Worm (Caenorhabditis elegans): ENCODE results near the gene F58B4.2.

The F58B4.2 gene

DNA sequence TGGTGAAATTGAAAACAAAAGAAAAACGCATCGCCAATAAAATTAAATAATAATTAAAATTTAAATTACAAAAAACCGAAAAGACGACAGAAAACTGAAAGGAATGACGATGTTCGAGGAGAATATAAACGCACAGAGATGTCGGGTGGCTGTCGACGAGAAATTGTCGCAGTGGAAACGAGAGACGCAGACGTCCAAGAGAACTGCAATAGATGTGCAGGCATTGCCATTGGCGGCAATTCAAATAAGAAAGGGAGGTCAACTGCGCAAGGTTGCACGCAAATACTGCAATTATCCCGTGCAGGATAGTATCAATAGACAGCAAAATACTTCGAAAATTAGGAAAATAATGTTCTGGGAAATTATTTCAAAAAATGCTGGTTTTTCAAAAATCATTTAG lies 21.1 kb downstream of the F58B4.2 start (continued):
- TF ChIP-seq lin-11 (tag; optimal IDR thresholded peaks at IDR 0.05) = peak; percentile 36
- TF ChIP-seq fkh-10 (GFP tag; optimal IDR thresholded peaks at IDR 0.05) = peak; percentile 17
- peak; percentile 52 for TF ChIP-seq sox-4 (tag; optimal IDR thresholded peaks at IDR 0.05)
- TF ChIP-seq ceh-19 (GFP tag; optimal IDR thresholded peaks at IDR 0.05) = peak; percentile 65
- peak; percentile 75 for TF ChIP-seq gmeb-2 (tag; optimal IDR thresholded peaks at IDR 0.05)
- peak; percentile 66 for TF ChIP-seq F13H6.1 (tag; optimal IDR thresholded peaks at IDR 0.05)
- peak; percentile 89 for TF ChIP-seq ceh-34 (tag; optimal IDR thresholded peaks at IDR 0.05)
- peak; percentile 95 for TF ChIP-seq nfya-1 (tag; optimal IDR thresholded peaks at IDR 0.05)
- peak; percentile 51 for TF ChIP-seq pqm-1 (tag; optimal IDR thresholded peaks at IDR 0.05)
- no peak for TF ChIP-seq hlh-6 (tag; optimal IDR thresholded peaks at IDR 0.05)
- TF ChIP-seq rnt-1 (tag; optimal IDR thresholded peaks at IDR 0.05) = peak; percentile 85
- TF ChIP-seq mec-3 (tag; optimal IDR thresholded peaks at IDR 0.05; ENCODE audit: borderline replicate concordance) = no peak
- TF ChIP-seq ceh-30 (tag; optimal IDR thresholded peaks at IDR 0.05) = peak; percentile 83
- TF ChIP-seq pat-9 (tag; optimal IDR thresholded peaks at IDR 0.05) = peak; percentile 57
- TF ChIP-seq unc-3 (GFP tag; conservative IDR thresholded peaks at IDR 0.05) = 0 out of 2 replicates have a peak, but pooled peaks have one; percentile 36
- no peak for TF ChIP-seq unc-3 (tag; optimal IDR thresholded peaks at IDR 0.05)
- TF ChIP-seq pha-2 (tag; optimal IDR thresholded peaks at IDR 0.05) = peak; percentile 54
- TF ChIP-seq pros-1 (tag; optimal IDR thresholded peaks at IDR 0.05) = peak; percentile 62
- TF ChIP-seq C38D4.7 (GFP tag; optimal IDR thresholded peaks at IDR 0.05) = peak; percentile 4
- peak; percentile 23 for TF ChIP-seq K09A11.1 (tag; optimal IDR thresholded peaks at IDR 0.05; ENCODE audit: insufficient read depth)
- TF ChIP-seq ceh-22 (tag; optimal IDR thresholded peaks at IDR 0.05) = no peak

- TF ChIP-seq unc-42 (tag; optimal IDR thresholded peaks at IDR 0.05) = no peak
- no peak for TF ChIP-seq ceh-30 (tag; optimal IDR thresholded peaks at IDR 0.05)
- TF ChIP-seq K02D7.2 (tag; optimal IDR thresholded peaks at IDR 0.05) = no peak
- TF ChIP-seq elt-2 (tag; optimal IDR thresholded peaks at IDR 0.05) = no peak
- no peak for TF ChIP-seq ceh-9 (tag; optimal IDR thresholded peaks at IDR 0.05)
- TF ChIP-seq T23F11.4 (GFP tag; optimal IDR thresholded peaks at IDR 0.05) = no peak
- TF ChIP-seq madf-2 (tag; optimal IDR thresholded peaks at IDR 0.05) = no peak
- TF ChIP-seq lim-6 (tag; optimal IDR thresholded peaks at IDR 0.05) = no peak
- TF ChIP-seq C38D4.7 (GFP tag; optimal IDR thresholded peaks at IDR 0.05) = no peak
- no peak for TF ChIP-seq ref-2 (tag; optimal IDR thresholded peaks at IDR 0.05)
- no peak for TF ChIP-seq F13H6.1 (tag; optimal IDR thresholded peaks at IDR 0.05)
- no peak for TF ChIP-seq K09A11.1 (tag; optimal IDR thresholded peaks at IDR 0.05; ENCODE audit: insufficient read depth)
- no peak for TF ChIP-seq ceh-19 (GFP tag; optimal IDR thresholded peaks at IDR 0.05)
- TF ChIP-seq ceh-6 (GFP tag; optimal IDR thresholded peaks at IDR 0.05) = no peak
- TF ChIP-seq hlh-8 (tag; optimal IDR thresholded peaks at IDR 0.05) = no peak
- no peak for TF ChIP-seq pag-3 (tag; optimal IDR thresholded peaks at IDR 0.05; ENCODE audit: borderline replicate concordance)
- no peak for TF ChIP-seq nhr-232 (tag; optimal IDR thresholded peaks at IDR 0.05)
- TF ChIP-seq rnt-1 (tag; optimal IDR thresholded peaks at IDR 0.05) = no peak
- no peak for TF ChIP-seq ceh-48 (tag; optimal IDR thresholded peaks at IDR 0.05)
- TF ChIP-seq pros-1 (tag; optimal IDR thresholded peaks at IDR 0.05) = no peak
These were observed 21.3 kb downstream of the F58B4.2 start, which contains the start of gene sec-61.G for ce11 chrV:10897106-10897171. TSS of gene sec-61.G (minus strand) at chrV:10897143.

DNA sequence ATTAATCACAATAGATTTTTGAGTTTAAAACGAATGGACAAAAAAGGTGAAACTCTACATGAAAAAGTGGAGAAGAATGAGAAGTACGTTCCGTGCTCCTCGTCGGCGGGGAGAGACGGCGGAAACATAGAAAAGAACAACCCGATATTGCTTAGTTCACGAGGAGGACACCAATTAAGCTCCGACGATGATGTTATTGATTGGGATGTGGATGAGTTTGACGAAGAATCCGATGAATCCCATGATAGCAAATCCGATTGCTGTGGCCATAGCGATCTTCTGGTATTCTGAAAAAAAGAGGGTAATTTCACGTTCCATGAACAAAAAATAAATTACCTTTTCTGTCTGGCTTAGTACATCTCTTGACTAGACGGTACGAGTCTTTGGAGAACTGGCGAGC lies 21.6 kb downstream of the F58B4.2 start:
- TF ChIP-seq dmd-4 (tag; optimal IDR thresholded peaks at IDR 0.05; ENCODE audit: borderline replicate concordance) (no peak), ceh-45 (GFP tag; IDR thresholded peaks at IDR 0.05) (no peak), T23F11.4 (GFP tag; optimal IDR thresholded peaks at IDR 0.05) (no peak), ceh-14 (tag; optimal IDR thresholded peaks at IDR 0.05) (no peak), fkh-10 (GFP tag; optimal IDR thresholded peaks at IDR 0.05) (no peak)

- TF ChIP-seq fax-1 (tag; optimal IDR thresholded peaks at IDR 0.05) = no peak
- no peak for TF ChIP-seq hlh-13 (GFP tag; optimal IDR thresholded peaks at IDR 0.05)
- no peak for TF ChIP-seq ceh-22 (tag; optimal IDR thresholded peaks at IDR 0.05)
- TF ChIP-seq elt-4 (tag; optimal IDR thresholded peaks at IDR 0.05) = no peak
These were observed 22.0 kb downstream of the F58B4.2 start, which contains the start of gene F32D8.13 for ce11 chrV:10896295-10896694. TSS of gene F32D8.13 (minus strand) at chrV:10896543.
